Worm (Caenorhabditis elegans) whole organism, dauer: Measurements from ENCODE around the gene F41E6.15.
"Not testable (repeated sequence)": the region's sequence is repeated elsewhere in the genome, so short reads cannot be mapped to it uniquely, and the experiment has no call there.

Experiments
- unc-62 ChIP-seq: sonication (generic microtip); optimal IDR thresholded peaks from 2 replicates; lab custom pipeline; 2017; ENCODE audit warnings: missing biosample characterization, missing genetic modification reagents, missing genetic modification characterization

F41E6.15 gene

DNA sequence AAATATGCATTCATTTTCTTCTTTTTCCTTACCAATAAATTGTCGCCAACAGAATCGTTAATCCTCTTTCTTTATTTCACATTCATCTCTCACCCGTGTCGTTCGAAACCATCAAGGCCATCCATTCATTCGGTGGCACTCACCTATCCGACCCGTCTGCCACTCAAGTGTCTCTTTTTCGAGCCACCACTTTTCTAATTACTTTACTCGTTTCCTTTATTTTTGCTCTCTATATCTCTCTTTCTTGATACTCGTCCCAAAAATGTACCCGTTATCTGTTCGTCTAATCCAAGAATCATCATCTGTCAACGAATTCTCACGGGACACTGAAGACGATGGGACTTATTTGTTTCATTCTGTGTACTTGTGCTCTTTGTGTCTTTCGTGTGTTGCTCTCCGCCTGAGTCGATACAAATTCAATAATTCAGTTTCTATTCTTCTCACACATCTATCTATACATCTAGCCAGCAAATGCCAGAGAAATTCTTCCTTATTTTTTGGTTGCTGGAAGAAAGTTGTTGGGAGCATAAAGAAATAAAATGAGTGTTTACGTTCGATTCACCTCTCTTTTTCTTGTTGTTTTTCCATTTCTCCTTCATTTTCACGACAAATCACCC, 9.7 kb downstream of the F41E6.15 start:
- TF ChIP-seq unc-62 (GFP tag; lab: Kevin White, UChicago): no peak

- TF ChIP-seq unc-62 (GFP tag; lab: Kevin White, UChicago): no peak
These were observed 14.5 kb downstream of the F41E6.15 start, which contains the start of gene C10B5.3 for ce11 chrV:8588079-8588478. TSS of gene C10B5.3 (minus strand) at chrV:8588179.

DNA sequence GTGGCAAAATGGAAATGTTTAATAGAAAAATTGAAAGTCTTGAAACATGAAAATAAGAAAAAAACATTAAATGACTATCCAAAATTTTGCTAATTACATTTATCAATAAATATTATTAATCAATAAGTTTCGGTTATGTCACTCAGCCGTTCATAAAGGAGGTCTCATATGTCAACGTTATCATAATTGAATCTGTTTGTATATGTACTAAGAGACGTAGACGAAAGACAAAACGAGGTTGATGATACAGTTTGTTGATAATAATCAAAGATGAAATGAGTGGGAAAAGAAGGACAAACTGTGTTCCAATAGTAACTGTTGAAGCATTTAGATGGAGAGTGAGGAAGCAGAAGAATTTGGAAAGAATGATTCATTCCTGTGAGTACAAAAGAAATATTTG, 15.6 kb downstream of the F41E6.15 start:
- TF ChIP-seq unc-62 (GFP tag; lab: Kevin White, UChicago): no peak

- no peak for TF ChIP-seq unc-62 (GFP tag; lab: Kevin White, UChicago)
These were observed 16.1 kb downstream of the F41E6.15 start for ce11 chrV:8586472-8586871.

DNA sequence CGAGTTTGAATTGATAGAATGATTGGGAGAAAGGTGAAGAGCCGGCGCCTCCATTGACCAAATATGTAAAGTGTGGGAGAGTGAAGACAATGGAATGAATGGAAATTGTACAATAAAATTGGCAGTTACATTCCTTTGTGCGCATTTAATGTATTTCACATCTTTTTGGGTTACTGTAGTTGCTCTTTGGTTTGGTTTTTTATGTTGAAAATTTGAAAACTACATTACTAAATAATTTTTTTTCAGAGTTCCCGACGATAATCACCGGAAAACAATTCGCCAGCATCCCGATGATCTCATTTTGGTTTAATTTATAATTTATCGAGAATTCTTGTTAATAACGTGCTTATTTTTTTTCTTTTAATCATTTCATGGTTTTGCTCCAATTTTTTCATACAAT, 21.6 kb downstream of the F41E6.15 start, which contains the start of gene C10B5.1:
Gene C10B5.1 (plus strand): TSS at position 301 of the 400 bp plus-strand sequence.
- no peak for TF ChIP-seq unc-62 (GFP tag; lab: Kevin White, UChicago)

ce11 chrV:8574762-8575161, 27.8 kb downstream of the F41E6.15 start, which contains the start of gene F25G6.1:
TSS of gene F25G6.1 (plus strand) at chrV:8575062.
- TF ChIP-seq unc-62 (GFP tag; lab: Kevin White, UChicago): not testable (repeated sequence)

DNA sequence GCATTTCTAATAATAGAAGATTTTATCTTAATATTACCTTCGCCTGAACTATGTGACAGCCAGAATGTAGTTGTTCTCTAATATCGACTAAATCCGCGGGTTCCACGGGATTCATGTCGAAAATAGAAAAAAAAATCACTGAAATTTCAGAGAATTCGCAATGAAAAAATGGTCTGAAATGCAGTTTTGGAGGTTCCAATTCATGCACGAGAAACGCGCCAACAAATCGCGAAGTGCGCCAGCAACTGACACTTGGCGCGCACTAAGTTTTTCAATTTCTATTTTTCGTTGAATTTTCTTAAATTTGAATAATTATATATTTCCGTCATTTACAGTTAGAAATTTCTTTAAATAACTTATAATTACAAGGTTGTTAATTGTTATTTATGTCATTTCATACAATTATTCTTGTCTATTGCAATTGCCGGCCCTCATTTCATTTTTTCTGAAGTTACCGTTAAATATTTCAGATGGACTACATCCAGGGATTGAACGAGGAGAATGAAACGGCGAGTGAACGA, 32.6 kb downstream of the F41E6.15 start, which contains the start of the genes F25G6.9 and symk-1:
Gene F25G6.9 (minus strand): TSS at position 160 of the 521 bp plus-strand sequence.
Gene symk-1 (plus strand): TSS at position 471 of the 521 bp plus-strand sequence.
- no peak for TF ChIP-seq unc-62 (GFP tag; lab: Kevin White, UChicago)

DNA sequence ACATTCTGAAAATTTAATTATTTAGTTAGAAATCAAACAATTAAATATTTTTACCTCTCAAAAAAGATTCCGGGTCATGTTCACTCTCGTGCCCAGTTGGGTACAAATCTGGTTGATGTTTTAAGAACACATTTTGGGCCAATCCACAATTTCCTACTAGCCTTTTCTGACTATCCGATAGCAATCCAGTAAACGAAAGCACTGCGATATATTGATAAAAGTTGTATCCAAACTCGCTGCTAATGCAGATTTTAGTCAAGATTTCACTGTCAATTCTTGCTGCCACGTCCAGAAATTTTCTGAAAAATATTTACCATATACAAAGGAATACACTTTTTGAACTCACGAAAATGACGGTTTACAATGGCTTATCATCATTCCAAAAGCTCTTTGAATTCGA, 33.4 kb downstream of the F41E6.15 start:
- TF ChIP-seq unc-62 (GFP tag; lab: Kevin White, UChicago): no peak

ce11 chrV:8565075-8565474, 37.5 kb downstream of the F41E6.15 start, which contains the start of gene F25G6.8:
TSS of gene F25G6.8 (minus strand) at chrV:8565175.
- TF ChIP-seq unc-62 (GFP tag; lab: Kevin White, UChicago): no peak

ce11 chrV:8560916-8561315, 41.6 kb downstream of the F41E6.15 start, which contains the start of gene acr-16:
TSS of gene acr-16 (plus strand) at chrV:8561216.
- TF ChIP-seq unc-62 (GFP tag; lab: Kevin White, UChicago): no peak

- TF ChIP-seq unc-62 (GFP tag; lab: Kevin White, UChicago): no peak
These were observed 46.6 kb downstream of the F41E6.15 start for ce11 chrV:8555955-8556354.

- TF ChIP-seq unc-62 (GFP tag; lab: Kevin White, UChicago): no peak
These were observed 50.1 kb downstream of the F41E6.15 start, which contains the start of gene acr-15 for ce11 chrV:8552460-8552859. TSS of gene acr-15 (plus strand) at chrV:8552695.
